Fruit fly (Drosophila melanogaster) whole organism, embryonic: ENCODE measurements around the gene CG5498.

Experiments used
- ATbp ChIP-seq: fragments of 200-800 bp; sonication (Bioruptor generic); optimal IDR thresholded peaks from 2 replicates; lab custom pipeline; 2017; ENCODE audit warnings: missing biosample characterization, mild to moderate bottlenecking, missing genetic modification characterization, missing genetic modification reagents
- Asciz ChIP-seq: fragments of 200-800 bp; sonication (Bioruptor generic); optimal IDR thresholded peaks from 2 replicates; lab custom pipeline; 2017; ENCODE audit warnings: missing biosample characterization, mild to moderate bottlenecking, missing genetic modification characterization, missing genetic modification reagents
- Atf3 ChIP-seq: fragments of 200-800 bp; sonication (Bioruptor generic); optimal IDR thresholded peaks from 3 replicates; lab custom pipeline; 2016; ENCODE audit warnings: missing biosample characterization, missing genetic modification characterization
- CG10267 ChIP-seq: fragments of 200-800 bp; sonication (Bioruptor generic); optimal IDR thresholded peaks from 2 replicates; lab custom pipeline; 2018; ENCODE audit warnings: missing biosample characterization, mild to moderate bottlenecking, missing genetic modification characterization, moderate library complexity
- CG11247 ChIP-seq: fragments of 200-800 bp; sonication (Bioruptor generic); IDR thresholded peaks from 2 replicates; pipeline ENCODE4 v1.3.6; 2022; ENCODE audit warnings: missing biosample characterization, missing genetic modification characterization
- CG12071 ChIP-seq: fragments of 200-800 bp; sonication (Bioruptor generic); optimal IDR thresholded peaks from 3 replicates; lab custom pipeline; 2018; ENCODE audit warnings: missing biosample characterization, mild to moderate bottlenecking, missing genetic modification characterization
- CG12104 ChIP-seq: fragments of 200-800 bp; sonication (Bioruptor generic); optimal IDR thresholded peaks from 3 replicates; lab custom pipeline; 2016; ENCODE audit warnings: missing biosample characterization, missing genetic modification characterization
- CG12744 ChIP-seq: fragments of 200-800 bp; sonication (Bioruptor generic); optimal IDR thresholded peaks from 2 replicates; lab custom pipeline; 2016; ENCODE audit warnings: missing biosample characterization, missing genetic modification characterization
- CG14441 ChIP-seq: fragments of 200-800 bp; sonication (Bioruptor generic); IDR thresholded peaks from 2 replicates; pipeline ENCODE4 v1.3.6; 2022; ENCODE audit warnings: missing biosample characterization, missing genetic modification characterization
- CG15073 ChIP-seq: fragments of 200-800 bp; sonication (Bioruptor generic); optimal IDR thresholded peaks from 2 replicates; lab custom pipeline; 2016; ENCODE audit warnings: missing biosample characterization, missing genetic modification characterization
- CG16779 ChIP-seq: fragments of 200-800 bp; sonication (Bioruptor generic); IDR thresholded peaks from 2 replicates; pipeline ENCODE4 v1.3.6; 2022; ENCODE audit warnings: missing biosample characterization, missing genetic modification characterization
- CG16863 ChIP-seq: fragments of 200-800 bp; sonication (Bioruptor generic); optimal IDR thresholded peaks from 3 replicates; lab custom pipeline; 2016; ENCODE audit warnings: missing biosample characterization, missing genetic modification characterization
- CG1792 ChIP-seq: fragments of 200-800 bp; sonication (Bioruptor generic); optimal IDR thresholded peaks from 2 replicates; lab custom pipeline; 2016; ENCODE audit warnings: missing biosample characterization, missing genetic modification characterization
- CG18262 ChIP-seq: fragments of 200-800 bp; optimal IDR thresholded peaks from 3 replicates; lab custom pipeline; 2019; ENCODE audit warnings: missing biosample characterization, mild to moderate bottlenecking, missing genetic modification characterization, moderate library complexity
- CG2712 ChIP-seq: fragments of 200-800 bp; optimal IDR thresholded peaks from 3 replicates; lab custom pipeline; 2019; ENCODE audit warnings: missing biosample characterization, mild to moderate bottlenecking, missing genetic modification characterization, moderate library complexity
- CG33213 ChIP-seq: fragments of 200-800 bp; sonication (Bioruptor generic); optimal IDR thresholded peaks from 3 replicates; lab custom pipeline; 2016; ENCODE audit warnings: missing biosample characterization, missing genetic modification characterization
- CG3995 ChIP-seq: fragments of 200-800 bp; sonication (Bioruptor generic); optimal IDR thresholded peaks from 3 replicates; lab custom pipeline; 2016; ENCODE audit warnings: missing biosample characterization, missing genetic modification characterization
- CG4282 ChIP-seq: fragments of 200-800 bp; sonication (Bioruptor generic); optimal IDR thresholded peaks from 2 replicates; lab custom pipeline; 2016; ENCODE audit warnings: missing biosample characterization, missing genetic modification characterization
- CG4707 ChIP-seq: fragments of 200-800 bp; sonication (Bioruptor generic); optimal IDR thresholded peaks from 2 replicates; lab custom pipeline; 2018; ENCODE audit warnings: missing biosample characterization, mild to moderate bottlenecking, missing genetic modification characterization, moderate library complexity
- CG4730 ChIP-seq: fragments of 200-800 bp; sonication (Bioruptor generic); IDR thresholded peaks from 2 replicates; pipeline ENCODE4 v1.3.6; 2022; ENCODE audit warnings: missing biosample characterization, missing genetic modification characterization
- CG5245 ChIP-seq: fragments of 200-800 bp; sonication (Bioruptor generic); optimal IDR thresholded peaks from 3 replicates; lab custom pipeline; 2016; ENCODE audit warnings: missing biosample characterization, missing genetic modification characterization
- CG7745 ChIP-seq: fragments of 200-800 bp; sonication (Bioruptor generic); optimal IDR thresholded peaks from 2 replicates; lab custom pipeline; 2018; ENCODE audit warnings: missing biosample characterization, mild to moderate bottlenecking, missing genetic modification characterization, moderate library complexity
- CG7928 ChIP-seq: fragments of 200-800 bp; sonication (Bioruptor generic); optimal IDR thresholded peaks from 2 replicates; lab custom pipeline; 2017; ENCODE audit warnings: missing biosample characterization, mild to moderate bottlenecking, missing genetic modification characterization
- CG9876 ChIP-seq: fragments of 200-800 bp; sonication (Bioruptor generic); optimal IDR thresholded peaks from 2 replicates; lab custom pipeline; 2016; ENCODE audit warnings: missing biosample characterization, missing genetic modification characterization
- CTCF ChIP-seq: fragments of 200-800 bp; sonication (Bioruptor generic); optimal IDR thresholded peaks from 2 replicates; lab custom pipeline; 2017; ENCODE audit warnings: missing biosample characterization, mild to moderate bottlenecking, missing genetic modification characterization, moderate library complexity
- Camta ChIP-seq: fragments of 200-800 bp; sonication (Bioruptor generic); optimal IDR thresholded peaks from 2 replicates; lab custom pipeline; 2016; ENCODE audit warnings: missing biosample characterization, missing genetic modification characterization
- Dad ChIP-seq: fragments of 200-800 bp; sonication (Bioruptor generic); optimal IDR thresholded peaks from 3 replicates; lab custom pipeline; 2016; ENCODE audit warnings: missing biosample characterization, missing genetic modification characterization
- Dref ChIP-seq: fragments of 200-800 bp; sonication (Bioruptor generic); IDR thresholded peaks from 2 replicates; pipeline ENCODE4 v1.3.6; 2022; ENCODE audit warnings: missing biosample characterization, missing genetic modification characterization
- Fer2 ChIP-seq: fragments of 200-800 bp; sonication (Bioruptor generic); optimal IDR thresholded peaks from 2 replicates; lab custom pipeline; 2018; ENCODE audit warnings: missing biosample characterization, mild to moderate bottlenecking, missing genetic modification characterization, moderate library complexity
- Gsc ChIP-seq: fragments of 200-800 bp; sonication (Bioruptor generic); IDR thresholded peaks from 2 replicates; pipeline ENCODE4 v1.3.6; 2022; ENCODE audit warnings: missing biosample characterization, missing genetic modification characterization
- H15 ChIP-seq: fragments of 200-800 bp; sonication (Bioruptor generic); IDR thresholded peaks from 3 replicates; pipeline ENCODE4 v1.3.6; 2022; ENCODE audit warnings: missing biosample characterization, missing genetic modification characterization
- Lim3 ChIP-seq: fragments of 200-800 bp; sonication (Bioruptor generic); IDR thresholded peaks from 2 replicates; pipeline ENCODE4 v1.3.6; 2022; ENCODE audit warnings: missing biosample characterization, missing genetic modification characterization
- Mad ChIP-seq: fragments of 200-800 bp; sonication (Bioruptor generic); optimal IDR thresholded peaks from 2 replicates; lab custom pipeline; 2016; ENCODE audit warnings: missing biosample characterization, missing genetic modification characterization
- Ravus ChIP-seq: fragments of 200-800 bp; sonication (Bioruptor generic); IDR thresholded peaks from 2 replicates; pipeline ENCODE4 v1.3.6; 2022; ENCODE audit warnings: missing biosample characterization, missing genetic modification characterization
- Sry-δ ChIP-seq: fragments of 200-800 bp; sonication (Bioruptor generic); optimal IDR thresholded peaks from 2 replicates; lab custom pipeline; 2016; ENCODE audit warnings: missing biosample characterization, missing genetic modification characterization
- Trl ChIP-seq, 3 experiments: fragments of >200 bp in 2 of 3; fragments of 200-800 bp in 1 of 3; sonication (Bioruptor generic) in 1 of 3; optimal IDR thresholded peaks; 2 replicates in 1 of 3; 3 replicates in 2 of 3; lab custom pipeline; 2016 to 2017; ENCODE audit warnings: missing biosample characterization in 1 of 3, missing genetic modification characterization in 1 of 3
- bcd ChIP-seq: fragments of 200-800 bp; sonication (Bioruptor generic); optimal IDR thresholded peaks from 2 replicates; lab custom pipeline; 2017; ENCODE audit warnings: missing biosample characterization, mild to moderate bottlenecking, missing genetic modification characterization
- chn ChIP-seq: fragments of 200-800 bp; sonication (Bioruptor generic); optimal IDR thresholded peaks from 2 replicates; lab custom pipeline; 2016; ENCODE audit warnings: missing biosample characterization, missing genetic modification characterization
- crol ChIP-seq: fragments of 200-800 bp; sonication (Bioruptor generic); IDR thresholded peaks from 2 replicates; pipeline ENCODE4 v1.3.6; 2022; ENCODE audit warnings: missing biosample characterization, missing genetic modification characterization
- dmrt11E ChIP-seq: fragments of 200-800 bp; sonication (Bioruptor generic); optimal IDR thresholded peaks from 3 replicates; lab custom pipeline; 2018; ENCODE audit warnings: missing biosample characterization, mild to moderate bottlenecking, missing genetic modification characterization, moderate library complexity
- ewg ChIP-seq: fragments of 200-800 bp; sonication (Bioruptor generic); optimal IDR thresholded peaks from 3 replicates; lab custom pipeline; 2017; ENCODE audit warnings: mild to moderate bottlenecking, missing biosample characterization, missing genetic modification reagents, missing genetic modification characterization
- fd3F ChIP-seq: fragments of 200-800 bp; sonication (Bioruptor generic); optimal IDR thresholded peaks from 2 replicates; lab custom pipeline; 2018; ENCODE audit warnings: missing biosample characterization, mild to moderate bottlenecking, missing genetic modification characterization, moderate library complexity
- fd64A ChIP-seq: fragments of 200-800 bp; sonication (Bioruptor generic); optimal IDR thresholded peaks from 3 replicates; lab custom pipeline; 2018; ENCODE audit warnings: missing biosample characterization, mild to moderate bottlenecking, missing genetic modification characterization
- grn ChIP-seq: fragments of 200-800 bp; sonication (Bioruptor generic); optimal IDR thresholded peaks from 3 replicates; lab custom pipeline; 2017; ENCODE audit warnings: missing biosample characterization, missing genetic modification characterization
- kay ChIP-seq: fragments of 200-800 bp; sonication (Bioruptor generic); optimal IDR thresholded peaks from 2 replicates; lab custom pipeline; 2016; ENCODE audit warnings: missing biosample characterization, missing genetic modification characterization
- klu ChIP-seq: fragments of 200-800 bp; sonication (Bioruptor generic); IDR thresholded peaks from 2 replicates; pipeline ENCODE4 v1.3.6; 2022; ENCODE audit warnings: missing biosample characterization, missing genetic modification characterization
- knrl ChIP-seq: fragments of 200-800 bp; sonication (Bioruptor generic); IDR thresholded peaks from 3 replicates; pipeline ENCODE4 v1.3.6; 2022; ENCODE audit warnings: missing biosample characterization, missing genetic modification characterization; ENCODE audit not compliant: partially characterized antibody
- lov ChIP-seq, 2 experiments: fragments of 200-800 bp in 1 of 2; fragments of >200 bp in 1 of 2; sonication (Bioruptor generic) in 1 of 2; IDR thresholded peaks in 1 of 2; optimal IDR thresholded peaks in 1 of 2; 2 replicates in 1 of 2; 3 replicates in 1 of 2; pipeline versions ENCODE4 v1.3.6 to Lab custom; 2017 to 2022; ENCODE audit warnings: missing biosample characterization in 1 of 2, missing genetic modification characterization in 1 of 2
- nom ChIP-seq: fragments of 200-800 bp; sonication (Bioruptor generic); optimal IDR thresholded peaks from 2 replicates; lab custom pipeline; 2017; ENCODE audit warnings: missing biosample characterization, missing genetic modification characterization, mild to moderate bottlenecking, moderate library complexity, missing genetic modification reagents
- oc ChIP-seq: fragments of 200-800 bp; sonication (Bioruptor generic); optimal IDR thresholded peaks from 2 replicates; lab custom pipeline; 2018; ENCODE audit warnings: missing biosample characterization, mild to moderate bottlenecking, missing genetic modification characterization, moderate library complexity
- pho ChIP-seq: fragments of 200-800 bp; sonication (Bioruptor generic); optimal IDR thresholded peaks from 2 replicates; lab custom pipeline; 2016; ENCODE audit warnings: missing biosample characterization, missing genetic modification characterization
- row ChIP-seq: fragments of 200-800 bp; sonication (Bioruptor generic); IDR thresholded peaks from 3 replicates; pipeline ENCODE4 v1.3.6; 2022; ENCODE audit warnings: missing biosample characterization, missing genetic modification characterization

Gene CG5498

dm6 chr3L:20432297-20432696 lies 48.4 kb upstream of the CG5498 start, which contains the start of the genes Las and Psn (continued):
- TF ChIP-seq CG10267 (tag; lab: Kevin White, UChicago) (peak; percentile 62), dmrt11E (no peak), Asciz (GFP tag; lab: Kevin White, UChicago) (no peak), kay (peak; percentile 29), grn (GFP tag; lab: Kevin White, UChicago) (no peak), CG4282 (GFP tag; lab: Kevin White, UChicago) (no peak), CG4730 (GFP tag; lab: Robert Waterston, UW) (no peak), klu (GFP tag; lab: Robert Waterston, UW) (no peak), knrl (GFP tag; lab: Robert Waterston, UW) (peak; percentile 69), CG15073 (GFP tag; lab: Kevin White, UChicago) (no peak), fd64A (no peak), CG5245 (GFP tag; lab: Kevin White, UChicago) (no peak), Camta (GFP tag; lab: Kevin White, UChicago) (no peak), CG1792 (GFP tag; lab: Kevin White, UChicago) (no peak), Trl (optimal IDR thresholded peaks at IDR 0.05; lab: Kevin White, UChicago) (no peak), Trl (GFP tag; optimal IDR thresholded peaks at IDR 0.05; lab: Kevin White, UChicago) (no peak), pho (GFP tag; lab: Kevin White, UChicago) (no peak), CG7928 (GFP tag; lab: Kevin White, UChicago) (no peak), CG12071 (GFP tag; lab: Kevin White, UChicago) (no peak), CG11247 (GFP tag; lab: Robert Waterston, UW) (no peak), ATbp (GFP tag; lab: Kevin White, UChicago) (no peak), bcd (GFP tag; lab: Kevin White, UChicago) (no peak), CG7745 (tag; lab: Kevin White, UChicago) (no peak), Mad (no peak), CG14441 (GFP tag; lab: Robert Waterston, UW) (no peak), row (peak; percentile 50), CG9876 (GFP tag; lab: Kevin White, UChicago) (no peak), Atf3 (no peak), Dref (GFP tag; lab: Robert Waterston, UW) (peak; percentile 63), lov (optimal IDR thresholded peaks at IDR 0.05; lab: Kevin White, UChicago) (no peak), lov (GFP tag; IDR thresholded peaks at IDR 0.05; lab: Robert Waterston, UW) (no peak), oc (peak; percentile 20), nom (GFP tag; lab: Kevin White, UChicago) (peak; percentile 13), CG3995 (GFP tag; lab: Kevin White, UChicago) (no peak), H15 (GFP tag; lab: Robert Waterston, UW) (no peak), CG12744 (no peak), chn (GFP tag; lab: Kevin White, UChicago) (no peak), fd3F (no peak), Dad (GFP tag; lab: Kevin White, UChicago) (no peak), CG18262 (tag; lab: Kevin White, UChicago) (no peak), CG2712 (tag; lab: Kevin White, UChicago) (peak; percentile 49), Sry-δ (GFP tag; lab: Kevin White, UChicago) (peak; percentile 89), Fer2 (tag; lab: Kevin White, UChicago) (no peak), CG16863 (GFP tag; lab: Kevin White, UChicago) (no peak), CTCF (GFP tag; lab: Kevin White, UChicago) (no peak), CG16779 (no peak), crol (no peak), Ravus (GFP tag; lab: Robert Waterston, UW) (no peak), CG33213 (peak; percentile 33), Lim3 (no peak), CG12104 (no peak), ewg (GFP tag; lab: Kevin White, UChicago) (no peak), Gsc (GFP tag; lab: Robert Waterston, UW) (no peak), CG4707 (GFP tag; lab: Kevin White, UChicago) (no peak)
